Fruit fly (Drosophila melanogaster): ENCODE results near the gene SCOT.

SCOT gene

dm6 chr3L:1968805-1969378 lies 5.9 kb downstream of the SCOT start:
- no peak for TF ChIP-seq noc (tag; optimal IDR thresholded peaks at IDR 0.05)

DNA sequence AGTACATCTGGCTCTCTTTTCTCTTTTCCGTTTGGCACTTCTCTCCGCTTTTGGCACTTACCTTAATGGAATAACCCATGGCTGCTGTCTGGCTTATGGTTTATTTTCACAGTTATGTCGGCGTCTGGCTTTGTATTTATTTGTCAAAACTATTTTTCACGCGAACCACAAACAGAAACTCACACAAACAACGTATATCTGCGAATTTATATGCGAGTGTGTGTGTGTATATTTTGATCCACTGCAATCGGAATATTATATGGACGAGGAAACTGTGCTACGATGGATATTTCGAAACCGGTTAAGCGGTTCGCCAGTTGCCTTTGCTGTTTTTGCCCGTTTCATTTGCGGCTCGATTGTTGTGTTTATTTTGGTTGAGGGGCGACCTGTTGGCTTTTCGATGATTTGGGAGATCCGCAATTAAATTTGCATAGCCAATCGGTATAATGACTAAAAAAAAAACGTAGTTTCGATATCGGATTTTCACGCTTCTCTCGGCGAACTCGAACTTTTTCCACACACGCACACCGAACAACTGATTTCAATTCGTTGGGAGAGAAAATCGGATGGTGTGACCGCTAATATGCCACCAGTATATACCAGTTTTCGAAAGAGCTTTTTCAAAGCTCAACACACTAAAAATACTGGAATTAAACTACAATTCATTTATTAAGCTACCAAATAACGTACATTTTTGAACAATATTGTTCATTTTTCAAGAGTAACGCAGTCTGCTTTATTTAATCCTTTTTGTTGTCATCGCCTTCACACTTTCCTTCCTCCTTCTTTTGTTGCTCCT lies 6.8 kb downstream of the SCOT start, which contains the start of gene CG1927:
TSS of gene CG1927 (minus strand) at position 541 of the 799 bp plus-strand sequence.
- TF ChIP-seq noc (tag; optimal IDR thresholded peaks at IDR 0.05) = no peak

- no peak for TF ChIP-seq noc (tag; optimal IDR thresholded peaks at IDR 0.05)
These were observed 8.3 kb downstream of the SCOT start, which contains the start of the genes CG11815 and acs for dm6 chr3L:1971103-1971742. Gene CG11815 (minus strand): TSS chr3L:1971200. Gene acs (plus strand): TSS chr3L:1971638.

DNA sequence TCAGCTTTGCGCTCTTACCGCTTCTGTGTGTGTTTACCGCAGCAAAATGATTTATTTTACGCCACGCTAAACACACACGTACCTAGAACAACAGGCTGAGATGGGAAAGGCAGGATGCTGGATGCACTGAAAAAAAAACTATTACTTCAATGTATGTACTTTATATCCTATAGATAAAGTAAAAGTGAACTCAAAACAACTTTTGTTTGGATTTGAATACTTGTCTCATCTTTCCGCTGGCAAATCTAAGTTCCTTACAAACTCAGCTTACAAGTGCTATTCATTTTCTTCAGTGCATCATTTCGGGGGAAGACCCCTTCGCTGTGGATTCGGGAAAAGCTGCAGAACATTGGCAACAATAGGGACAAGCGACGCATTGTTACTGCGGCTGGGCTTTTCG lies 13.8 kb downstream of the SCOT start:
- no peak for TF ChIP-seq noc (tag; optimal IDR thresholded peaks at IDR 0.05)

DNA sequence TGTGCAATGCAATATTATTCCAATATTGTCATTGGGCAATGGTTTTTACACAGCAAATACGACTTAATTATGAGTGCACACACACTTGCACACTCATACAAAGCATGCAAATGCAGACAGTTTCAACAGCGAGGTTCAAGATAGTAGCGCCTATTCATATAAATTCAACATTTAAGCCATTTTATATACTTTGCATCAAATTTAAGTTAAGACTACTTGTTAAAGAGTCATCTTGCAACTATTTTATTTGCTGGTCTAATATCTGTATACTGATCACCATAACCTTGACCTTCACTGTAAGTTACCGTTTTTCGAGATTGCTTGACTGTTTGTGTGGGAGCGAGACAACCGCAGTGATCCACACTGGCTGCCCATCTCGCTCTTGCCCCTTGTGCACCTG lies 22.5 kb downstream of the SCOT start:
- no peak for TF ChIP-seq noc (tag; optimal IDR thresholded peaks at IDR 0.05)

DNA sequence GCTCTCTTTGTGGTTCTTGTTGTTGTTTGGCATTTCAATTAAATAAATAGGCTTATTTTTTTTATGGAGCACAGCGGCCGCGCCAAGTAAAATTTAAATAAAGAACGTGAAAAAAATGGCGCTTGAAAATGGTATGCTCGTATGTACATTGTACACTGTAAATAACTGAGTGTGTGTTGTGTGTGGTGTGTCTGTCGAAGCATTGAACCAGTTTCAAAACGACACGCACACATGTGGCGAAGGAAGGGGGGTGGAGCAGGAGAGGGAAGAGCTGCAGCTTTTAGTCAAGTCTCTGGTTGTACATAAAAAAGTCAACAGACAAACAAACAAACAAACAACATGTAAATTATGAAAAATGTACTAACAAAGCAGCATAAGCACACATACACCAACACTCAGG lies 41.8 kb downstream of the SCOT start:
- no peak for TF ChIP-seq noc (tag; optimal IDR thresholded peaks at IDR 0.05)

- TF ChIP-seq noc (tag; optimal IDR thresholded peaks at IDR 0.05) = no peak
These were observed 42.6 kb downstream of the SCOT start, which contains the start of gene CG42841 for dm6 chr3L:2005551-2005950. Gene CG42841 (minus strand): TSS chr3L:2005651.
